Fruit fly (Drosophila melanogaster) whole organism, embryonic: Measurements from ENCODE around the gene CG43052.

Experiments used
- Adf1 ChIP-seq: fragments of 200-800 bp; sonication (Bioruptor generic); IDR thresholded peaks from 2 replicates; pipeline ENCODE4 v1.3.6; 2022; ENCODE audit warnings: missing biosample characterization, missing genetic modification characterization
- Atf3 ChIP-seq: fragments of 200-800 bp; sonication (Bioruptor generic); optimal IDR thresholded peaks from 3 replicates; lab custom pipeline; 2016; ENCODE audit warnings: missing biosample characterization, missing genetic modification characterization
- BEAF-32 ChIP-seq: fragments of 200-800 bp; sonication (Bioruptor generic); optimal IDR thresholded peaks from 3 replicates; lab custom pipeline; 2017; ENCODE audit warnings: missing biosample characterization, missing genetic modification characterization, mild to moderate bottlenecking, moderate library complexity, missing genetic modification reagents
- Bgb ChIP-seq: fragments of 200-800 bp; sonication (Bioruptor generic); IDR thresholded peaks from 2 replicates; pipeline ENCODE4 v1.3.6; 2022; ENCODE audit warnings: missing biosample characterization, missing genetic modification characterization; ENCODE audit not compliant: partially characterized antibody
- CG10366 ChIP-seq: fragments of 200-800 bp; sonication (Bioruptor generic); IDR thresholded peaks from 2 replicates; pipeline ENCODE4 v1.3.6; 2022; ENCODE audit warnings: missing biosample characterization, missing genetic modification characterization
- CG12104 ChIP-seq: fragments of 200-800 bp; sonication (Bioruptor generic); optimal IDR thresholded peaks from 3 replicates; lab custom pipeline; 2016; ENCODE audit warnings: missing biosample characterization, missing genetic modification characterization
- CG13296 ChIP-seq: fragments of 200-800 bp; sonication (Bioruptor generic); optimal IDR thresholded peaks from 3 replicates; lab custom pipeline; 2018; ENCODE audit warnings: missing biosample characterization, mild to moderate bottlenecking, missing genetic modification characterization
- CG14014 ChIP-seq: fragments of 200-800 bp; sonication (Bioruptor generic); IDR thresholded peaks from 2 replicates; pipeline ENCODE4 v1.3.6; 2022; ENCODE audit warnings: missing biosample characterization, missing genetic modification characterization
- CG16779 ChIP-seq: fragments of 200-800 bp; sonication (Bioruptor generic); IDR thresholded peaks from 2 replicates; pipeline ENCODE4 v1.3.6; 2022; ENCODE audit warnings: missing biosample characterization, missing genetic modification characterization
- CG17802 ChIP-seq: fragments of 200-800 bp; sonication (Bioruptor generic); optimal IDR thresholded peaks from 2 replicates; lab custom pipeline; 2018; ENCODE audit warnings: missing biosample characterization, mild to moderate bottlenecking, missing genetic modification characterization, moderate library complexity
- CG17829 ChIP-seq: fragments of 200-800 bp; optimal IDR thresholded peaks from 2 replicates; lab custom pipeline; 2019; ENCODE audit warnings: missing biosample characterization, mild to moderate bottlenecking, missing genetic modification characterization, moderate library complexity
- CG18476 ChIP-seq: fragments of 200-800 bp; sonication (Bioruptor generic); optimal IDR thresholded peaks from 2 replicates; lab custom pipeline; 2016; ENCODE audit warnings: missing biosample characterization, mild to moderate bottlenecking, missing genetic modification characterization
- CG3281 ChIP-seq: fragments of 200-800 bp; sonication (Bioruptor generic); optimal IDR thresholded peaks from 3 replicates; lab custom pipeline; 2017; ENCODE audit warnings: missing biosample characterization, mild to moderate bottlenecking, missing genetic modification characterization
- CG5245 ChIP-seq: fragments of 200-800 bp; sonication (Bioruptor generic); optimal IDR thresholded peaks from 3 replicates; lab custom pipeline; 2016; ENCODE audit warnings: missing biosample characterization, missing genetic modification characterization
- CG7745 ChIP-seq: fragments of 200-800 bp; sonication (Bioruptor generic); optimal IDR thresholded peaks from 2 replicates; lab custom pipeline; 2018; ENCODE audit warnings: missing biosample characterization, mild to moderate bottlenecking, missing genetic modification characterization, moderate library complexity
- CG7839 ChIP-seq: fragments of 200-800 bp; sonication (Bioruptor generic); optimal IDR thresholded peaks from 3 replicates; lab custom pipeline; 2018; ENCODE audit warnings: missing biosample characterization, mild to moderate bottlenecking, missing genetic modification characterization, moderate library complexity
- CG7987 ChIP-seq: fragments of 200-800 bp; sonication (Bioruptor generic); optimal IDR thresholded peaks from 2 replicates; lab custom pipeline; 2018; ENCODE audit warnings: missing biosample characterization, mild to moderate bottlenecking, missing genetic modification characterization, moderate library complexity
- Dad ChIP-seq: fragments of 200-800 bp; sonication (Bioruptor generic); optimal IDR thresholded peaks from 3 replicates; lab custom pipeline; 2016; ENCODE audit warnings: missing biosample characterization, missing genetic modification characterization
- GATAe ChIP-seq: fragments of 200-800 bp; sonication (Bioruptor generic); conservative IDR thresholded peaks from 2 replicates; pipeline ENCODE4 v1.3.6; 2022; ENCODE audit warnings: missing biosample characterization, missing genetic modification characterization
- H15 ChIP-seq: fragments of 200-800 bp; sonication (Bioruptor generic); IDR thresholded peaks from 3 replicates; pipeline ENCODE4 v1.3.6; 2022; ENCODE audit warnings: missing biosample characterization, missing genetic modification characterization
- Hmx ChIP-seq: fragments of 200-800 bp; sonication (Bioruptor generic); optimal IDR thresholded peaks from 2 replicates; lab custom pipeline; 2016; ENCODE audit warnings: missing biosample characterization, missing genetic modification characterization
- Mes4 ChIP-seq: fragments of 200-800 bp; sonication (Bioruptor generic); optimal IDR thresholded peaks from 2 replicates; lab custom pipeline; 2016; ENCODE audit warnings: missing biosample characterization, missing genetic modification characterization
- Pdp1 ChIP-seq, 2 experiments: fragments of 200-800 bp; sonication (Bioruptor generic); optimal IDR thresholded peaks; 3 replicates each; lab custom pipeline; 2016; ENCODE audit warnings: missing biosample characterization in 2 of 2, missing genetic modification characterization in 2 of 2, mild to moderate bottlenecking in 1 of 2, moderate library complexity in 1 of 2
- Side ChIP-seq: fragments of 200-800 bp; sonication (Bioruptor generic); optimal IDR thresholded peaks from 2 replicates; lab custom pipeline; 2016; ENCODE audit warnings: missing biosample characterization, missing genetic modification characterization
- Sin3A ChIP-seq: fragments of >200 bp; optimal IDR thresholded peaks from 2 replicates; lab custom pipeline; 2018
- Stat92E ChIP-seq, 3 experiments: fragments of >200 bp in 2 of 3; fragments of 200-800 bp in 1 of 3; sonication (Bioruptor generic) in 1 of 3; optimal IDR thresholded peaks; 2 replicates each; lab custom pipeline; 2017 to 2019; ENCODE audit warnings: missing biosample characterization in 3 of 3, missing genetic modification characterization in 3 of 3, mild to moderate bottlenecking in 1 of 3, moderate library complexity in 1 of 3
- YL-1 ChIP-seq: fragments of 200-800 bp; sonication (Bioruptor generic); optimal IDR thresholded peaks from 3 replicates; lab custom pipeline; 2017; ENCODE audit warnings: missing biosample characterization, mild to moderate bottlenecking, missing genetic modification characterization
- ab ChIP-seq: fragments of 200-800 bp; sonication (Bioruptor generic); optimal IDR thresholded peaks from 2 replicates; lab custom pipeline; 2016; ENCODE audit warnings: missing biosample characterization, missing genetic modification characterization
- ac ChIP-seq: fragments of 200-800 bp; sonication (Bioruptor generic); optimal IDR thresholded peaks from 3 replicates; lab custom pipeline; 2017; ENCODE audit warnings: missing biosample characterization, mild to moderate bottlenecking, missing genetic modification characterization
- az2 ChIP-seq: fragments of 200-800 bp; sonication (Bioruptor generic); optimal IDR thresholded peaks from 3 replicates; lab custom pipeline; 2016; ENCODE audit warnings: missing biosample characterization, missing genetic modification characterization
- cas ChIP-seq: fragments of 200-800 bp; sonication (Bioruptor generic); IDR thresholded peaks from 2 replicates; pipeline ENCODE4 v1.3.6; 2022; ENCODE audit warnings: missing biosample characterization, missing genetic modification characterization
- ci ChIP-seq: fragments of 200-800 bp; sonication (Bioruptor generic); IDR thresholded peaks from 3 replicates; pipeline ENCODE4 v1.3.6; 2022; ENCODE audit warnings: missing biosample characterization, missing genetic modification characterization
- dm ChIP-seq: fragments of 200-800 bp; sonication (Bioruptor generic); optimal IDR thresholded peaks from 3 replicates; lab custom pipeline; 2016; ENCODE audit warnings: missing biosample characterization, missing genetic modification characterization
- dmrt11E ChIP-seq: fragments of 200-800 bp; sonication (Bioruptor generic); optimal IDR thresholded peaks from 3 replicates; lab custom pipeline; 2018; ENCODE audit warnings: missing biosample characterization, mild to moderate bottlenecking, missing genetic modification characterization, moderate library complexity
- esg ChIP-seq: fragments of 200-800 bp; sonication (Bioruptor generic); conservative IDR thresholded peaks from 2 replicates; pipeline ENCODE4 v1.3.6; 2022; ENCODE audit warnings: missing biosample characterization, missing genetic modification characterization
- eve ChIP-seq, 2 experiments: fragments of >200 bp; optimal IDR thresholded peaks; 2 replicates each; lab custom pipeline; 2017; ENCODE audit warnings: missing biosample characterization in 2 of 2, missing genetic modification characterization in 2 of 2
- grau ChIP-seq: fragments of 200-800 bp; optimal IDR thresholded peaks from 3 replicates; lab custom pipeline; 2019; ENCODE audit warnings: missing biosample characterization, mild to moderate bottlenecking, missing genetic modification characterization, moderate library complexity
- hbn ChIP-seq: fragments of 200-800 bp; sonication (Bioruptor generic); IDR thresholded peaks from 2 replicates; pipeline ENCODE4 v1.3.6; 2022; ENCODE audit warnings: missing biosample characterization, missing genetic modification characterization; ENCODE audit not compliant: partially characterized antibody
- hth ChIP-seq: fragments of >200 bp; optimal IDR thresholded peaks from 2 replicates; lab custom pipeline; 2017; ENCODE audit warnings: inconsistent platforms
- insv ChIP-seq, 2 experiments: fragments of 200-800 bp; sonication (Bioruptor generic); optimal IDR thresholded peaks; 3 replicates each; lab custom pipeline; 2016 to 2018; ENCODE audit warnings: missing biosample characterization in 2 of 2, missing genetic modification characterization in 2 of 2
- jigr1 ChIP-seq: fragments of 200-800 bp; sonication (Bioruptor generic); IDR thresholded peaks from 3 replicates; pipeline ENCODE4 v1.3.6; 2022; ENCODE audit warnings: missing biosample characterization, missing genetic modification characterization
- lab ChIP-seq: fragments of 200-800 bp; sonication (Bioruptor generic); optimal IDR thresholded peaks from 3 replicates; lab custom pipeline; 2017; ENCODE audit warnings: missing biosample characterization, missing genetic modification characterization, mild to moderate bottlenecking, moderate library complexity, missing genetic modification reagents
- lmd ChIP-seq: fragments of 200-800 bp; sonication (Bioruptor generic); IDR thresholded peaks from 2 replicates; pipeline ENCODE4 v1.3.6; 2022; ENCODE audit warnings: missing biosample characterization, missing genetic modification characterization
- pita ChIP-seq: fragments of 200-800 bp; sonication (Bioruptor generic); optimal IDR thresholded peaks from 2 replicates; lab custom pipeline; 2017; ENCODE audit warnings: missing biosample characterization, mild to moderate bottlenecking, missing genetic modification characterization
- psq ChIP-seq: fragments of 200-800 bp; sonication (Bioruptor generic); optimal IDR thresholded peaks from 2 replicates; lab custom pipeline; 2017; ENCODE audit warnings: missing biosample characterization, missing genetic modification characterization
- sc ChIP-seq, 3 experiments: fragments of >200 bp in 2 of 3; fragments of 200-800 bp in 1 of 3; sonication (Bioruptor generic) in 1 of 3; optimal IDR thresholded peaks; 2 replicates in 2 of 3; 3 replicates in 1 of 3; lab custom pipeline; 2017; ENCODE audit warnings: mild to moderate bottlenecking in 1 of 3, missing biosample characterization in 1 of 3, missing genetic modification characterization in 1 of 3, missing genetic modification reagents in 1 of 3
- schlank ChIP-seq: fragments of 200-800 bp; sonication (Bioruptor generic); optimal IDR thresholded peaks from 2 replicates; lab custom pipeline; 2018; ENCODE audit warnings: missing biosample characterization, mild to moderate bottlenecking, missing genetic modification characterization
- sd ChIP-seq: fragments of 200-800 bp; sonication (Bioruptor generic); optimal IDR thresholded peaks from 3 replicates; lab custom pipeline; 2018; ENCODE audit warnings: missing biosample characterization, mild to moderate bottlenecking, missing genetic modification characterization, moderate library complexity
- sr ChIP-seq: fragments of 200-800 bp; sonication (Bioruptor generic); IDR thresholded peaks from 3 replicates; pipeline ENCODE4 v1.3.6; 2022; ENCODE audit warnings: missing biosample characterization, missing genetic modification characterization
- trh ChIP-seq: fragments of 200-800 bp; sonication (Bioruptor generic); optimal IDR thresholded peaks from 2 replicates; lab custom pipeline; 2016; ENCODE audit warnings: missing biosample characterization, missing genetic modification characterization
- tx ChIP-seq: fragments of 200-800 bp; sonication (Bioruptor generic); optimal IDR thresholded peaks from 2 replicates; lab custom pipeline; 2016; ENCODE audit warnings: missing biosample characterization, missing genetic modification characterization
- z ChIP-seq: fragments of 200-800 bp; sonication (Bioruptor generic); IDR thresholded peaks from 3 replicates; pipeline ENCODE4 v1.3.6; 2022; ENCODE audit warnings: missing biosample characterization, missing genetic modification characterization

Gene CG43052

DNA sequence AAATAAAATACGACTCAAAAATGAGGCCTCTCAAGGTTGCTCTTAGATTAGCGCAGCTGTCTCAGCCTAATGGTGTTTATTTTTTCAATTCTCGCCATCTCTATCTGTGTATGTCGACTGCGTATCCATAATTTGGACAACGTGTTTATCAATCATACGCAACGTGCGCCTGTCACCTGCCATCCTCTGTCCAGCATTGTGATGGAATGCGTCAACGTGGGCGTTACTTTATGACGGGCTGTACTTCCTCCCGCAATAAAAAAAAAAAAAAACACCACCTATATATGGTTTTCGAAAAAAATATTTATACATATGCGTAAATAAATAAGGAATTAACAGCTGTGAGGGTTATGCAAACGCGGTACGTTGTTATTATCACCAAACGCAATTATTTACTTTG is 47.4 kb downstream of the CG43052 start (continued):
- peak in 1 of 2 experiments; percentile 13 for TF ChIP-seq Pdp1 (GFP tag; optimal IDR thresholded peaks at IDR 0.05; lab: Kevin White, UChicago)
- no peak for TF ChIP-seq Hmx (GFP tag; lab: Kevin White, UChicago)
- TF ChIP-seq CG17829, result no peak
- no peak for TF ChIP-seq dmrt11E
- TF ChIP-seq CG16779, result 0 out of 2 replicates have a peak, but pooled peaks have one; percentile 31
- TF ChIP-seq CG13296 (GFP tag; lab: Kevin White, UChicago), result peak; percentile 50
- no peak for TF ChIP-seq Sin3A (lab: Kevin White, UChicago)
- no peak for TF ChIP-seq lmd (GFP tag; lab: Robert Waterston, UW)
- no peak for TF ChIP-seq CG12104 (GFP tag; lab: Kevin White, UChicago)
- peak; percentile 3 for TF ChIP-seq schlank (tag; lab: Kevin White, UChicago)
- no peak for TF ChIP-seq Bgb (GFP tag; lab: Robert Waterston, UW)
- TF ChIP-seq pita (GFP tag; lab: Kevin White, UChicago), result no peak
- TF ChIP-seq eve (GFP tag; optimal IDR thresholded peaks at IDR 0.05; lab: Kevin White, UChicago), result no peak
- no peak for TF ChIP-seq CG7839 (tag; lab: Kevin White, UChicago)
- no peak for TF ChIP-seq hbn (GFP tag; lab: Robert Waterston, UW)
- no peak for TF ChIP-seq Atf3 (GFP tag; lab: Kevin White, UChicago)
- TF ChIP-seq psq (GFP tag; lab: Kevin White, UChicago), result no peak
- TF ChIP-seq sd (tag; lab: Kevin White, UChicago), result peak; percentile 86
- no peak for TF ChIP-seq CG7745 (tag; lab: Kevin White, UChicago)
- no peak for TF ChIP-seq sr (GFP tag; lab: Robert Waterston, UW)
- 0 out of 2 replicates have a peak, but pooled peaks have one; percentile 16 for TF ChIP-seq CG14014 (GFP tag; lab: Robert Waterston, UW)
- TF ChIP-seq trh, result no peak
- TF ChIP-seq ab (GFP tag; lab: Kevin White, UChicago), result no peak
- no peak for TF ChIP-seq Stat92E (GFP tag; optimal IDR thresholded peaks at IDR 0.05; lab: Kevin White, UChicago)
- TF ChIP-seq CG17802, result no peak
- no peak for TF ChIP-seq hth
- no peak for TF ChIP-seq CG10366 (GFP tag; lab: Robert Waterston, UW)
- TF ChIP-seq BEAF-32, result no peak
- no peak for TF ChIP-seq insv (GFP tag; optimal IDR thresholded peaks at IDR 0.05; lab: Kevin White, UChicago)
- TF ChIP-seq jigr1, result no peak
- no peak for TF ChIP-seq YL-1 (GFP tag; lab: Kevin White, UChicago)
- no peak for TF ChIP-seq z (GFP tag; lab: Robert Waterston, UW)
- no peak for TF ChIP-seq CG5245 (GFP tag; lab: Kevin White, UChicago)
- 0 out of 2 replicates have a peak, but pooled peaks have one; percentile 20 for TF ChIP-seq Adf1 (GFP tag; lab: Robert Waterston, UW)
- TF ChIP-seq az2 (GFP tag; lab: Kevin White, UChicago), result no peak
- no peak for TF ChIP-seq Side
- TF ChIP-seq ac (GFP tag; lab: Kevin White, UChicago), result no peak
- TF ChIP-seq CG18476 (GFP tag; lab: Kevin White, UChicago), result no peak
- no peak for TF ChIP-seq cas (GFP tag; lab: Robert Waterston, UW)
- TF ChIP-seq lab (GFP tag; lab: Kevin White, UChicago), result peak; percentile 73
- no peak for TF ChIP-seq GATAe
- no peak for TF ChIP-seq CG7987
- TF ChIP-seq CG3281 (GFP tag; lab: Kevin White, UChicago), result peak; percentile 45
- TF ChIP-seq grau (tag; lab: Kevin White, UChicago), result no peak
- no peak for TF ChIP-seq Dad (GFP tag; lab: Kevin White, UChicago)
- no peak for TF ChIP-seq sc (optimal IDR thresholded peaks at IDR 0.05; lab: Kevin White, UChicago)
- no peak for TF ChIP-seq sc (GFP tag; optimal IDR thresholded peaks at IDR 0.05; lab: Kevin White, UChicago)
- TF ChIP-seq H15 (GFP tag; lab: Robert Waterston, UW), result no peak
- TF ChIP-seq tx (GFP tag; lab: Kevin White, UChicago), result no peak
- TF ChIP-seq ci (GFP tag; lab: Robert Waterston, UW), result no peak
- no peak for TF ChIP-seq esg (GFP tag; lab: Robert Waterston, UW)
- peak; percentile 5 for TF ChIP-seq Mes4
- no peak for TF ChIP-seq dm
